Fruit fly (Drosophila melanogaster): ENCODE measurements around the gene alrm.

- TF ChIP-seq Hr51 (GFP tag; optimal IDR thresholded peaks at IDR 0.05) (no peak), fd64A (GFP tag; optimal IDR thresholded peaks at IDR 0.05) (no peak), chm (GFP tag; IDR thresholded peaks at IDR 0.05) (no peak), stwl (tag; optimal IDR thresholded peaks at IDR 0.05) (no peak), pan (optimal IDR thresholded peaks at IDR 0.05) (no peak), pan (GFP tag; optimal IDR thresholded peaks at IDR 0.05 in 1 of 2, IDR thresholded peaks at IDR 0.05 in 1 of 2) (no peak), sens-2 (GFP tag; IDR thresholded peaks at IDR 0.05) (no peak), dmrt99B (tag; optimal IDR thresholded peaks at IDR 0.05) (no peak), caup (GFP tag; optimal IDR thresholded peaks at IDR 0.05; ENCODE audit: severe bottlenecking) (no peak), Xrp1 (GFP tag; IDR thresholded peaks at IDR 0.05) (no peak), CG15073 (GFP tag; optimal IDR thresholded peaks at IDR 0.05) (no peak), oc (tag; optimal IDR thresholded peaks at IDR 0.05) (no peak)
These were observed 819 bp upstream of the alrm start, which contains the start of gene CG31437 for dm6 chr3R:25383400-25383799.
